Fruit fly (Drosophila melanogaster): ENCODE measurements around the gene CG31639.

The CG31639 gene

DNA sequence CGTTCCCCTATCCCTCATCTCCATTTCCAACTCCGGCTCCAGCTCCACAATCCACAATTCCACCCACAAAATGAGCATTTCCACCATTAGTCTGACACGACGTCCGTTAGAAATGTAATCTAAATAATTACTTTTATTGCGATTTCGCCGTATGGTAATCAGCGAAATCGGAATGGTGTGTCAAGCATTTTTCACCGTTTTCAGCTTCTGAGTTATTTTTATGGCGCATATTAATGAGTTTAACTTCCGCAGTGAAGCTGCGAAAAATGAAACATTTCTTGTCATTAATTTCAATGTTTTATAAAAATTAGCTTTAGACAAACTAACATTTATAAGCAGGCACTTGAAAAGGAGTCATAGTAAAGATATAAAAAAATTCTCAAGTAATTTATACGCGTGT lies 5.2 kb upstream of the CG31639 start, which contains the start of gene CG13989:
Gene CG13989, plus strand, starts transcription at position 301 of the 400 bp plus-strand sequence.
- TF ChIP-seq gl (tag; optimal IDR thresholded peaks at IDR 0.05) (no peak), CG17806 (tag; optimal IDR thresholded peaks at IDR 0.05) (no peak), CG15710 (tag; optimal IDR thresholded peaks at IDR 0.05) (no peak), EcR (GFP tag; optimal IDR thresholded peaks at IDR 0.05) (no peak), Ets98B (GFP tag; IDR thresholded peaks at IDR 0.05) (no peak), Pif1B (GFP tag; optimal IDR thresholded peaks at IDR 0.05) (no peak), Snoo (tag; optimal IDR thresholded peaks at IDR 0.05) (no peak), Pif1A (GFP tag; optimal IDR thresholded peaks at IDR 0.05) (no peak), CG8301 (tag; optimal IDR thresholded peaks at IDR 0.05) (no peak), CG14655 (GFP tag; optimal IDR thresholded peaks at IDR 0.05) (no peak), CG10348 (GFP tag; IDR thresholded peaks at IDR 0.05) (no peak), CG9948 (tag; optimal IDR thresholded peaks at IDR 0.05) (no peak)

DNA sequence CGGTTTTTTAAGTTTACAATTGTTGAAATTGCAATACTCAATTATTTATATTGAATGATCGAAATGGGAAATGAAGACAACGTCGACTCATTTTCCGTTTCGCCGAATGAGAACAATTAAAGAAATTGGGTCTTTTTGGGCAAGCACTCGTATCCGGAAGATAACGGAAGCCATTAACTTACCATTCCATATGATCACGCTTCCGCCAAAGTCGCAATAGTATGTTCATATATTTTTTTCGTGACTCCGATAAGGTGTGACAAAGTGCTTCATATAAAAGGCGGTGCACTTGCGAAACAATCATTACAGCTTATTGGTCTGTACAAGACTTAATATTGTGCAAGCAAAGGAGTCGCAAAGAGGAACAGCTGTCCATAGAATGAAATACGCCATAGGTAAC lies 3.3 kb downstream of the CG31639 start, which contains the start of gene Muc26B:
Gene Muc26B, plus strand, starts transcription at position 301 of the 400 bp plus-strand sequence.
- TF ChIP-seq rn (GFP tag; IDR thresholded peaks at IDR 0.05) (no peak), D1 (tag; optimal IDR thresholded peaks at IDR 0.05) (no peak), Ets98B (GFP tag; IDR thresholded peaks at IDR 0.05) (no peak), CG8159 (tag; optimal IDR thresholded peaks at IDR 0.05) (no peak), CG4496 (GFP tag; IDR thresholded peaks at IDR 0.05) (no peak), Pif1B (GFP tag; optimal IDR thresholded peaks at IDR 0.05) (no peak), fd96Ca (GFP tag; IDR thresholded peaks at IDR 0.05) (no peak), CG8301 (tag; optimal IDR thresholded peaks at IDR 0.05) (no peak), EcR (GFP tag; optimal IDR thresholded peaks at IDR 0.05) (no peak), gl (tag; optimal IDR thresholded peaks at IDR 0.05) (no peak), CG10348 (GFP tag; IDR thresholded peaks at IDR 0.05) (no peak), CG32121 (GFP tag; IDR thresholded peaks at IDR 0.05) (no peak), Pif1A (GFP tag; optimal IDR thresholded peaks at IDR 0.05) (no peak), CG14655 (GFP tag; optimal IDR thresholded peaks at IDR 0.05) (no peak), Snoo (tag; optimal IDR thresholded peaks at IDR 0.05) (no peak), CG9948 (tag; optimal IDR thresholded peaks at IDR 0.05) (no peak), CG34367 (tag; optimal IDR thresholded peaks at IDR 0.05) (no peak), CG17806 (tag; optimal IDR thresholded peaks at IDR 0.05) (no peak), CG13204 (GFP tag; optimal IDR thresholded peaks at IDR 0.05) (no peak)

DNA sequence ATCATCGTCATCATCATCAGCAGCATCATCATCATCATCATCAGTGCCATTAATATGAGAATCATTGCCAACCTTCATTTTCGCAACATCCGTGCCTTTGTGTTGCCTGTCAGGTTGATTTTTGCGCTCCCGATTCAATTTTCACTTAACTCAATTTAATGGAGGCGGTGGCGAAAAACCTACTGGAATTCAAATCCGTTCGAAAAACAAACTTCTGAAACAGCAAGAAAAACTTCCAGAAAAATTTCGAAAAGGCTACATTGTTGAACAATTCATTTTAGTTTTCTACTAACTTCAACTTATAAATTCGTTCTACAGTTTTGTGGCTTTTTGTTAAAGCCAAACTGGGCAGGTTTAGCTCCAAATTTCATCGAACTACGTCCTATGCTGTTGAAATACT lies 15.9 kb downstream of the CG31639 start, which contains the start of gene CG13991:
Gene CG13991, plus strand, starts transcription at position 301 of the 400 bp plus-strand sequence.
- no peak for TF ChIP-seq Ets98B (GFP tag; IDR thresholded peaks at IDR 0.05)
- no peak for TF ChIP-seq CG10348 (GFP tag; IDR thresholded peaks at IDR 0.05)
- TF ChIP-seq CG17806 (tag; optimal IDR thresholded peaks at IDR 0.05): no peak
- TF ChIP-seq CG34367 (tag; optimal IDR thresholded peaks at IDR 0.05): no peak

DNA sequence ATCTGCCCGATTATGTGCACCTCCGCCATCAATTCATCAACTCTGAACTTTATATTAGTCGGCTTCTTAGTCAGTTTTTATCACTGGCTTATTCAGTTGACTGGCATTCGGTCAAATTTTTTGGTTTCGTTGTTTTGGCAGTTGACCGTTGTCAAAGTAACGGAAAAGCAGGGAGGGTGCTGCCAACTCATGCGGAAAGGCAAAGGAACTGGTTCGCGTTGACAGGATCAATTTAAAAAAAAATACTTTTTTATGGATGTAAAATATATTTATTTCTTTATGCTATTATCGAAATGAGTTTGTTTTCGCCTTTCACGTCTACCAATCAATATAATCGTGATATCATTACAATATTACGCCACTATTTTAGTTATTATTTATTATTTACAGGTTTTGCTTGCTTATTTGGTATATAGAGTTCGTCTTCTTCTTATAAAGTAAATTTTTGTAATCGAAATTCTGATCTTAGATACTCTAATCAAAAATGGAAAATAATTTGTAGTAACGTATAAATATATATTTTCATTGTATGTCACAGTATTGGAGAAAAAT lies 24.3 kb downstream of the CG31639 start, which contains the start of the genes B9d2, tctn and CG9222:
Gene B9d2, minus strand, starts transcription at position 130 of the 552 bp plus-strand sequence.
Gene tctn, minus strand, starts transcription at position 130 of the 552 bp plus-strand sequence.
Gene CG9222, plus strand, starts transcription at position 502 of the 552 bp plus-strand sequence.
- TF ChIP-seq CG8301 (tag; optimal IDR thresholded peaks at IDR 0.05) (no peak), CG17806 (tag; optimal IDR thresholded peaks at IDR 0.05) (no peak), Ets98B (GFP tag; IDR thresholded peaks at IDR 0.05) (no peak), D1 (tag; optimal IDR thresholded peaks at IDR 0.05) (no peak), gl (tag; optimal IDR thresholded peaks at IDR 0.05) (no peak), Pif1B (GFP tag; optimal IDR thresholded peaks at IDR 0.05) (no peak), CG14655 (GFP tag; optimal IDR thresholded peaks at IDR 0.05) (no peak), Snoo (tag; optimal IDR thresholded peaks at IDR 0.05) (no peak), Pif1A (GFP tag; optimal IDR thresholded peaks at IDR 0.05) (no peak), CG10348 (GFP tag; IDR thresholded peaks at IDR 0.05) (no peak), EcR (GFP tag; optimal IDR thresholded peaks at IDR 0.05) (no peak), CG32121 (GFP tag; IDR thresholded peaks at IDR 0.05) (no peak)

DNA sequence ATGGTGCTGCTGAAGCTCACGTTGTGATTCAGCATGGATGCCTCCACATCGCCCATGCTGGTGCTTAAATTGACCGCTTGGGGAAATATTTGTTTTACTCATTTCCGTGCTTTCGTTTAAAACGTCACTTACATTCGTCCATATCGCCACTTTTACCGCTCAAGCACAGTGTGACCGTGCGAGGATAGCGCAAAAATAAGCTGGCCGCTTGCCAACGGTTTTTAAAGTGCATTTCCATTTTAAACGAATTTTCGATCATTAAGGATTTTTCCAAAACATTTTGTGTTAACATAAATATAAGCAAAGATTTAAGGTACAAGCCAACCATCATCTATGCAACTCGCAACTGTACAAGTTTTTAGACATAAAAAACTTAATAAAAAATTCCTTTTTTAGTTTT lies 27.5 kb downstream of the CG31639 start, which contains the start of gene WDR79:
Gene WDR79, minus strand, starts transcription at position 298 of the 400 bp plus-strand sequence.
- no peak for TF ChIP-seq Snoo (tag; optimal IDR thresholded peaks at IDR 0.05)
- no peak for TF ChIP-seq fd96Ca (GFP tag; IDR thresholded peaks at IDR 0.05)
- TF ChIP-seq Pif1B (GFP tag; optimal IDR thresholded peaks at IDR 0.05): no peak

DNA sequence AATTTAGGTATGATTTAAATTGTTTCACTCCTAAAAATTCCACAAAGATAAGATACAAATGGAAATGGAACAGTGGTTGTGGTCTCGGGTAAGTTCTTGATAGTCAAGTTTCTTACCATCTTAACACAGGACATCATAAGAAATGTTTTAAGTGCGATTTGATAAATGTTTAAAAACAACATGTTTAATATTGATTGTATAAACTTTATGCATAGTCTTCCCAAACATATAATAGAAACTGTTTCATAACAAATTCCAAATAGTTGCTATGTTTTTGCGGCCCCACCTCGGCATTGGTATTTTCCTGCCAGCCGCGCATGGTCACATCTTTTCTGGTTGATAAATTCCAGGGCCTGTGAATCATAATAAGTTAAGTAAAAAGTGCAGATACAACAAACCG lies 30.1 kb downstream of the CG31639 start, which contains the start of gene Arpc4:
Gene Arpc4, plus strand, starts transcription at position 318 of the 400 bp plus-strand sequence.
- no peak for TF ChIP-seq Pif1B (GFP tag; optimal IDR thresholded peaks at IDR 0.05)
- no peak for TF ChIP-seq CG13204 (GFP tag; optimal IDR thresholded peaks at IDR 0.05)
- peak; percentile 60 for TF ChIP-seq CG17806 (tag; optimal IDR thresholded peaks at IDR 0.05)
- no peak for TF ChIP-seq gl (tag; optimal IDR thresholded peaks at IDR 0.05)
- TF ChIP-seq CG12605 (GFP tag; IDR thresholded peaks at IDR 0.05): no peak
- no peak for TF ChIP-seq CG10348 (GFP tag; IDR thresholded peaks at IDR 0.05)
- no peak for TF ChIP-seq EcR (GFP tag; optimal IDR thresholded peaks at IDR 0.05)
- no peak for TF ChIP-seq fd96Ca (GFP tag; IDR thresholded peaks at IDR 0.05)
- TF ChIP-seq D1 (tag; optimal IDR thresholded peaks at IDR 0.05): peak; percentile 82
- peak; percentile 79 for TF ChIP-seq CG4496 (GFP tag; IDR thresholded peaks at IDR 0.05)
- TF ChIP-seq Snoo (tag; optimal IDR thresholded peaks at IDR 0.05): no peak
- TF ChIP-seq Pif1A (GFP tag; optimal IDR thresholded peaks at IDR 0.05): no peak
- peak; percentile 59 for TF ChIP-seq CG8159 (tag; optimal IDR thresholded peaks at IDR 0.05)
- peak; percentile 41 for TF ChIP-seq CG34367 (tag; optimal IDR thresholded peaks at IDR 0.05)
- TF ChIP-seq Ets98B (GFP tag; IDR thresholded peaks at IDR 0.05): no peak; the same call in 1 of the 2 replicates
- no peak for TF ChIP-seq CG8301 (tag; optimal IDR thresholded peaks at IDR 0.05)
- no peak for TF ChIP-seq rn (GFP tag; IDR thresholded peaks at IDR 0.05)
- TF ChIP-seq CG9948 (tag; optimal IDR thresholded peaks at IDR 0.05): peak; percentile 45
- peak; percentile 38; the same call in 1 of the 2 replicates for TF ChIP-seq CG32121 (GFP tag; IDR thresholded peaks at IDR 0.05)
- TF ChIP-seq CG15710 (tag; optimal IDR thresholded peaks at IDR 0.05): peak; percentile 54
- no peak for TF ChIP-seq CG14655 (GFP tag; optimal IDR thresholded peaks at IDR 0.05)
